Worm (Caenorhabditis elegans) whole organism, L2 larva: ENCODE measurements around the gene Y55F3BL.4.

ENCODE experiments used
- F13H6.1 ChIP-seq: sonication (generic microtip); optimal IDR thresholded peaks from 2 replicates; lab custom pipeline; 2016; ENCODE audit warnings: missing genetic modification characterization, missing compliant biosample characterization
- egl-27 ChIP-seq: sonication (generic microtip); optimal IDR thresholded peaks from 3 replicates; lab custom pipeline; 2017; ENCODE audit warnings: missing biosample characterization, missing genetic modification reagents, missing genetic modification characterization
- elt-3 ChIP-seq: sonication (generic microtip); optimal IDR thresholded peaks from 2 replicates; lab custom pipeline; 2017; ENCODE audit warnings: missing biosample characterization, missing genetic modification characterization
- lin-11 ChIP-seq: fragments of 150-350 bp; sonication (generic microtip); optimal IDR thresholded peaks from 2 replicates; lab custom pipeline; 2014; ENCODE audit warnings: missing biosample characterization, missing genetic modification characterization, inconsistent platforms, mixed read lengths
- lin-13 ChIP-seq: fragments of 150-350 bp; optimal IDR thresholded peaks from 2 replicates; lab custom pipeline; 2014; ENCODE audit warnings: missing biosample characterization, missing genetic modification reagents, missing genetic modification characterization
- nhr-11 ChIP-seq: fragments of 150-350 bp; optimal IDR thresholded peaks from 2 replicates; lab custom pipeline; 2014; ENCODE audit warnings: missing biosample characterization, missing genetic modification characterization
- nhr-12 ChIP-seq: fragments of 150-350 bp; optimal IDR thresholded peaks from 2 replicates; lab custom pipeline; 2014; ENCODE audit warnings: missing biosample characterization, missing genetic modification characterization
- nhr-23 ChIP-seq: fragments of 150-350 bp; optimal IDR thresholded peaks from 2 replicates; lab custom pipeline; 2014; ENCODE audit warnings: missing biosample characterization, missing genetic modification reagents, missing genetic modification characterization
- nhr-25 ChIP-seq: fragments of 150-350 bp; sonication (generic microtip); optimal IDR thresholded peaks from 3 replicates; lab custom pipeline; 2014; ENCODE audit warnings: missing biosample characterization, missing genetic modification characterization
- nhr-77 ChIP-seq: fragments of 150-350 bp; optimal IDR thresholded peaks from 2 replicates; lab custom pipeline; 2014; ENCODE audit warnings: missing biosample characterization, missing genetic modification characterization
- unc-55 ChIP-seq: fragments of 150-350 bp; sonication (generic microtip); optimal IDR thresholded peaks from 3 replicates; lab custom pipeline; 2014; ENCODE audit warnings: missing biosample characterization, missing genetic modification reagents, missing genetic modification characterization
- unc-62 ChIP-seq: fragments of 150-350 bp; optimal IDR thresholded peaks from 2 replicates; lab custom pipeline; 2014; ENCODE audit warnings: missing biosample characterization, missing genetic modification reagents, missing genetic modification characterization

DNA sequence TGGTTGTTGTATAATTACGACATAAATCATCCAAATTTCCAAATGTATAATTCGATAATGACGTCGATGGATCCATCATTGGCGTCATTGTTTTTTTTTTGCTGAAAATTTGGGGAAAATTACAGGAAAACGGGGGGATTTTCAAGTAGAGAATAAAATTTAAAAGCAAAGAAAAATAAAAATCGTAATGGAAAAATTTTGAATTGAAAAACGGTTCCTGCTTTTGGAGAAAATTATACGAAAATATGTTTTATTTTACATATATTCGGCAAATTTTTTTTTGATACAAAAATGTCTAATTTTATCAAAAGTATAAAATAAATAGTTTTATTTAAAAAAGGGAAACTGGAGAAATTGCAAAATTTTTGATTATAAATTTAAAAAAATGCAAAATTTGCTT is 20.0 kb downstream of the Y55F3BL.4 start, which contains the start of gene zipt-15:
- no peak for TF ChIP-seq nhr-12 (tag; lab: Kevin White, UChicago)
- TF ChIP-seq unc-55 (GFP tag; lab: Kevin White, UChicago), result no peak
- no peak for TF ChIP-seq nhr-77 (tag; lab: Kevin White, UChicago)
- no peak for TF ChIP-seq F13H6.1
- no peak for TF ChIP-seq nhr-25 (tag; lab: Kevin White, UChicago)
- no peak for TF ChIP-seq lin-13 (GFP tag; lab: Kevin White, UChicago)
- no peak for TF ChIP-seq nhr-23 (tag; lab: Kevin White, UChicago)
- TF ChIP-seq elt-3, result no peak
- TF ChIP-seq lin-11 (tag; lab: Kevin White, UChicago), result no peak
- TF ChIP-seq egl-27 (tag; lab: Kevin White, UChicago), result no peak
- TF ChIP-seq nhr-11 (tag; lab: Kevin White, UChicago), result no peak
- TF ChIP-seq unc-62 (GFP tag; lab: Kevin White, UChicago), result no peak
